Fruit fly (Drosophila melanogaster) whole organism, pupa: ENCODE measurements around the gene TTLL3A.

ENCODE experiments used
- CG10348 ChIP-seq: fragments of 200-800 bp; sonication (Bioruptor generic); IDR thresholded peaks from 2 replicates; pipeline ENCODE4 v1.3.6; 2022; ENCODE audit warnings: missing biosample characterization, missing genetic modification characterization
- CG12605 ChIP-seq: fragments of 200-800 bp; sonication (Bioruptor generic); IDR thresholded peaks from 2 replicates; pipeline ENCODE4 v1.3.6; 2022; ENCODE audit warnings: missing biosample characterization, missing genetic modification characterization
- CG13204 ChIP-seq: fragments of 200-800 bp; sonication (Bioruptor generic); optimal IDR thresholded peaks from 2 replicates; lab custom pipeline; 2018; ENCODE audit warnings: missing biosample characterization, mild to moderate bottlenecking, missing genetic modification characterization, moderate library complexity
- CG14655 ChIP-seq: fragments of 200-800 bp; sonication (Bioruptor generic); optimal IDR thresholded peaks from 3 replicates; lab custom pipeline; 2017; ENCODE audit warnings: mild to moderate bottlenecking, missing biosample characterization, missing genetic modification reagents, missing genetic modification characterization
- CG15710 ChIP-seq: fragments of 200-800 bp; sonication (Bioruptor generic); optimal IDR thresholded peaks from 2 replicates; lab custom pipeline; 2018; ENCODE audit warnings: missing biosample characterization, mild to moderate bottlenecking, missing genetic modification characterization, moderate library complexity
- CG17806 ChIP-seq: fragments of 200-800 bp; sonication (Bioruptor generic); optimal IDR thresholded peaks from 2 replicates; lab custom pipeline; 2018; ENCODE audit warnings: missing biosample characterization, mild to moderate bottlenecking, missing genetic modification characterization, moderate library complexity
- CG32121 ChIP-seq: fragments of 200-800 bp; sonication (Bioruptor generic); IDR thresholded peaks from 2 replicates; pipeline ENCODE4 v1.3.6; 2022; ENCODE audit warnings: missing biosample characterization, missing genetic modification characterization
- CG34367 ChIP-seq: fragments of 200-800 bp; sonication (Bioruptor generic); optimal IDR thresholded peaks from 2 replicates; lab custom pipeline; 2018; ENCODE audit warnings: missing biosample characterization, mild to moderate bottlenecking, missing genetic modification characterization
- CG4496 ChIP-seq: fragments of 200-800 bp; sonication (Bioruptor generic); IDR thresholded peaks from 3 replicates; pipeline ENCODE4 v1.3.6; 2022; ENCODE audit warnings: missing biosample characterization, missing genetic modification characterization
- CG8159 ChIP-seq: fragments of 200-800 bp; sonication (Bioruptor generic); optimal IDR thresholded peaks from 3 replicates; lab custom pipeline; 2018; ENCODE audit warnings: missing biosample characterization, mild to moderate bottlenecking, missing genetic modification characterization, moderate library complexity
- CG8301 ChIP-seq: fragments of 200-800 bp; sonication (Bioruptor generic); optimal IDR thresholded peaks from 2 replicates; lab custom pipeline; 2018; ENCODE audit warnings: missing biosample characterization, mild to moderate bottlenecking, missing genetic modification characterization
- CG9948 ChIP-seq: fragments of 200-800 bp; sonication (Bioruptor generic); optimal IDR thresholded peaks from 2 replicates; lab custom pipeline; 2018; ENCODE audit warnings: missing biosample characterization, mild to moderate bottlenecking, missing genetic modification characterization, moderate library complexity
- D1 ChIP-seq: fragments of 200-800 bp; sonication (Bioruptor generic); optimal IDR thresholded peaks from 2 replicates; lab custom pipeline; 2018; ENCODE audit warnings: missing biosample characterization, mild to moderate bottlenecking, missing genetic modification characterization, moderate library complexity
- EcR ChIP-seq: fragments of 200-800 bp; sonication (Bioruptor generic); optimal IDR thresholded peaks from 3 replicates; lab custom pipeline; 2019; ENCODE audit warnings: missing biosample characterization, missing genetic modification characterization, mild to moderate bottlenecking, moderate library complexity, missing genetic modification reagents
- Ets98B ChIP-seq: fragments of 200-800 bp; sonication (Bioruptor generic); IDR thresholded peaks from 2 replicates; pipeline ENCODE4 v1.3.6; 2022; ENCODE audit warnings: missing biosample characterization, missing genetic modification characterization
- Pif1A ChIP-seq: fragments of 200-800 bp; sonication (Bioruptor generic); optimal IDR thresholded peaks from 3 replicates; lab custom pipeline; 2016; ENCODE audit warnings: missing biosample characterization, missing genetic modification characterization
- Pif1B ChIP-seq: fragments of 200-800 bp; sonication (Bioruptor generic); optimal IDR thresholded peaks from 3 replicates; lab custom pipeline; 2016; ENCODE audit warnings: missing biosample characterization, missing genetic modification characterization
- Snoo ChIP-seq: fragments of 200-800 bp; sonication (Bioruptor generic); optimal IDR thresholded peaks from 3 replicates; lab custom pipeline; 2017; ENCODE audit warnings: missing biosample characterization, mild to moderate bottlenecking, missing genetic modification characterization, inconsistent platforms
- fd96Ca ChIP-seq: fragments of 200-800 bp; sonication (Bioruptor generic); IDR thresholded peaks from 3 replicates; pipeline ENCODE4 v1.3.6; 2022; ENCODE audit warnings: missing biosample characterization, missing genetic modification characterization
- gl ChIP-seq: fragments of 200-800 bp; sonication (Bioruptor generic); optimal IDR thresholded peaks from 2 replicates; lab custom pipeline; 2018; ENCODE audit warnings: missing biosample characterization, mild to moderate bottlenecking, missing genetic modification characterization
- rn ChIP-seq: fragments of 200-800 bp; sonication (Bioruptor generic); IDR thresholded peaks from 2 replicates; pipeline ENCODE4 v1.3.6; 2022; ENCODE audit warnings: missing biosample characterization, missing genetic modification characterization

The TTLL3A gene

dm6 chr2L:6785583-6785982 lies 45.6 kb upstream of the TTLL3A start:
- no peak for TF ChIP-seq D1
- no peak for TF ChIP-seq gl (tag; lab: Kevin White, UChicago)
- TF ChIP-seq CG8159: no peak
- no peak for TF ChIP-seq CG4496 (GFP tag; lab: Robert Waterston, UW)
- TF ChIP-seq Snoo (tag; lab: Kevin White, UChicago): no peak
- no peak for TF ChIP-seq CG12605 (GFP tag; lab: Robert Waterston, UW)
- no peak for TF ChIP-seq Ets98B (GFP tag; lab: Robert Waterston, UW)
- no peak for TF ChIP-seq Pif1A
- no peak for TF ChIP-seq rn (GFP tag; lab: Robert Waterston, UW)
- TF ChIP-seq CG34367: no peak
- no peak for TF ChIP-seq CG32121 (GFP tag; lab: Robert Waterston, UW)
- no peak for TF ChIP-seq CG10348 (GFP tag; lab: Robert Waterston, UW)
- no peak for TF ChIP-seq CG8301
- TF ChIP-seq CG9948 (tag; lab: Kevin White, UChicago): no peak
- TF ChIP-seq EcR (GFP tag; lab: Kevin White, UChicago): no peak

DNA sequence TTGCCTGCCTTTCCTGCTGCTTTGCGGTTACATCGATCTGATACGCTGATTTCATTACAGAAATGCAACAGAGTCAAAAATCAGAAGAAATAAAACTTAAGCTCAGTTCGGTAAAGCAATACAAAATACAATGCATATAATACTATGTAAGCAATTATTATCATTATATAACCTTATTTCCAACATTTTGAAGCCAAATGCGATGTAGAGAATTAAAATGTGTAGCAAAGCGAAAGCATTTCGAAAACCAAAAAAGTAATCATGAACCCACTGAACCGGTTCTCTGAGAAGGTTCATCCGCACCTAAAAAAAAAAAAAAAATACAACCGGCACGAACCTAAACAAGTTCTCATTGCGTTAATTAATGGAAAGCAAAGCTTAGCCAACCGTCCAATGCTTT lies 44.2 kb upstream of the TTLL3A start:
- TF ChIP-seq CG9948 (tag; lab: Kevin White, UChicago) (no peak), EcR (GFP tag; lab: Kevin White, UChicago) (peak; percentile 22), Pif1B (GFP tag; lab: Kevin White, UChicago) (no peak), CG17806 (tag; lab: Kevin White, UChicago) (no peak), CG13204 (no peak), CG14655 (GFP tag; lab: Kevin White, UChicago) (no peak)

DNA sequence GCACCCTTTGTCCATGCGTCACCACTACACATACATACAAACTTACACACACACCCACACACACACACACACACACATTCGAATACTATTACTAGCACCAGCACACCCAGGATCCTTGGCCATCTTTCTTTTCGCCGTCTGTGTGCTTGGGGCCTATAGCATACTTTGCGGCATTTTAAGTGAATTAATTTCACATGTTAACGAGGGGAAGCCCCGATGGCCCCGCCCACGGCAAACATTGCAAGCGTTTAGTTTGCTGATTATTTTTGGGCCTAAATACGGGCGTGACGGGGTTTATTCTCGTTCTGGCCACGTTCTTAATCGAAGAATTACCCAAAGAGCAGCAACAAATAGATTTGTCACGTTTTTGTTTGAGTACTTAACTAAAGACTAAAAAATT lies 43.4 kb upstream of the TTLL3A start:
- no peak for TF ChIP-seq Snoo (tag; lab: Kevin White, UChicago)
- no peak for TF ChIP-seq CG14655 (GFP tag; lab: Kevin White, UChicago)
- peak; percentile 65; the same call in 2 of the 3 replicates for TF ChIP-seq CG4496 (GFP tag; lab: Robert Waterston, UW)

dm6 chr2L:6774853-6775252 lies 34.9 kb upstream of the TTLL3A start:
- no peak for TF ChIP-seq D1
- no peak for TF ChIP-seq EcR (GFP tag; lab: Kevin White, UChicago)
- no peak for TF ChIP-seq CG32121 (GFP tag; lab: Robert Waterston, UW)
- no peak for TF ChIP-seq rn (GFP tag; lab: Robert Waterston, UW)
- TF ChIP-seq CG17806 (tag; lab: Kevin White, UChicago): no peak
- no peak for TF ChIP-seq CG4496 (GFP tag; lab: Robert Waterston, UW)
- TF ChIP-seq CG9948 (tag; lab: Kevin White, UChicago): no peak
- TF ChIP-seq CG8301: no peak

DNA sequence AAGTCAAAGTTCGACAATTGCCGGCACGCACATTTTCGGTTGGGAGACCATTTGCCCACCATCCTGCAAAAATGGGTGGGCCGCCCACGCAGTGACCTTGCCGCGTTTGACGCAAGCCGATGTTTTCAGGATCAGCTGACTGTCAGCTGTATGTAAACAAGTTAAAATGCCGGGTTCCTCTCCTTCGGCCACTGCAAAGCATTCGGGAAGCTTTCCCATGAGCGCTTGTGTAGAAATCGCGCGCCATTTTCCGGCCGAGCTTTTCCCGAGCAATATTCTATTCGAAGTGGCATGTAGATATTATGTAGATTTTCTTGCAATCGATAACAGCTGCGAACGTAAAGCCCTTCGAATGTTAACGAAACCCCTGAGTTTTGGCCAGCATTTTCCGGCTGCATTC lies 33.7 kb upstream of the TTLL3A start, which contains the start of gene CG17378:
Gene CG17378 (plus strand): TSS at position 397 of the 400 bp plus-strand sequence.
- no peak for TF ChIP-seq CG4496 (GFP tag; lab: Robert Waterston, UW)
- no peak for TF ChIP-seq fd96Ca (GFP tag; lab: Robert Waterston, UW)
- TF ChIP-seq rn (GFP tag; lab: Robert Waterston, UW): no peak
- TF ChIP-seq D1: no peak
- TF ChIP-seq CG17806 (tag; lab: Kevin White, UChicago): no peak
- TF ChIP-seq Ets98B (GFP tag; lab: Robert Waterston, UW): no peak
- TF ChIP-seq CG34367: no peak
- TF ChIP-seq EcR (GFP tag; lab: Kevin White, UChicago): no peak
- TF ChIP-seq CG14655 (GFP tag; lab: Kevin White, UChicago): no peak
- TF ChIP-seq CG8301: no peak
- TF ChIP-seq CG10348 (GFP tag; lab: Robert Waterston, UW): no peak
- TF ChIP-seq Pif1B (GFP tag; lab: Kevin White, UChicago): no peak
- no peak for TF ChIP-seq CG13204
- no peak for TF ChIP-seq CG15710
- TF ChIP-seq gl (tag; lab: Kevin White, UChicago): no peak
- no peak for TF ChIP-seq CG8159
- TF ChIP-seq CG32121 (GFP tag; lab: Robert Waterston, UW): no peak
- TF ChIP-seq CG9948 (tag; lab: Kevin White, UChicago): no peak
- no peak for TF ChIP-seq CG12605 (GFP tag; lab: Robert Waterston, UW)

- 0 out of 2 replicates have a peak, but pooled peaks have one; percentile 32 for TF ChIP-seq CG32121 (GFP tag; lab: Robert Waterston, UW)
- no peak for TF ChIP-seq CG34367
- TF ChIP-seq rn (GFP tag; lab: Robert Waterston, UW): no peak
These were observed 32.7 kb upstream of the TTLL3A start, which contains the start of gene LUBEL for dm6 chr2L:6772655-6773054. Gene LUBEL, minus strand, starts transcription at chr2L:6772755.

dm6 chr2L:6759528-6759927 lies 19.5 kb upstream of the TTLL3A start, which contains the start of gene CG11322:
Gene CG11322, minus strand, starts transcription at chr2L:6759628.
- no peak for TF ChIP-seq Pif1B (GFP tag; lab: Kevin White, UChicago)
- TF ChIP-seq Snoo (tag; lab: Kevin White, UChicago): no peak
- TF ChIP-seq Pif1A: no peak
- no peak for TF ChIP-seq gl (tag; lab: Kevin White, UChicago)
- no peak for TF ChIP-seq CG12605 (GFP tag; lab: Robert Waterston, UW)
- TF ChIP-seq rn (GFP tag; lab: Robert Waterston, UW): no peak
- no peak for TF ChIP-seq CG13204
- TF ChIP-seq CG34367: no peak
- no peak for TF ChIP-seq CG8159
- no peak for TF ChIP-seq CG8301
- no peak for TF ChIP-seq CG10348 (GFP tag; lab: Robert Waterston, UW)
- no peak for TF ChIP-seq CG15710
- TF ChIP-seq CG14655 (GFP tag; lab: Kevin White, UChicago): no peak
- no peak for TF ChIP-seq EcR (GFP tag; lab: Kevin White, UChicago)
- no peak for TF ChIP-seq CG4496 (GFP tag; lab: Robert Waterston, UW)
- TF ChIP-seq CG9948 (tag; lab: Kevin White, UChicago): no peak
- no peak for TF ChIP-seq D1
